1 fruit fly cellular context compared by ENCODE assay signal in the genomic region with DNA sequence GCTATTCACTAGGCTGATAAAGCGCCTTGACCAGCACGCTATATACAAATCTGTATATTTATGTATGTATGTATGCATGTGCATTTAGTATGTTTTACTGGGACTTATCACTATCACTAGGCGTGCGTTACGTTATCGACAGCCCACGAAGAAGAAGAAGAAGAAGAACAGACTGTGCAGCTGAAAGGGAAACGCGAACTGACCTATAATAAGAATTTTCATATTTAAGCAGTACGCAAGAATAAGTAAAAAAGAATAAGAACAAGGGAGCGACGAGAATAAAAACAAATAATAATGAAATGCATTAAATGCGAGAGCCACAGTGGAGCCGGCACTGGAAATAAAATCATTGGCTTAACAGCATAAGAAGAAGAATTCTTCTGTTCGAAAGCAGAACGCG.
TF ChIP-seq lines count a peak whose summit lies in the region.

No protein-coding gene starts in this region.

TF ChIP-seq in whole organism, prepupa, 60 proteins besides CTCF, POLR2A, EP300 and RAD21 (continued from another document):
- TF ChIP-seq CG8119 (GFP tag; IDR thresholded peaks at IDR 0.05; lab: Robert Waterston, UW) (0 out of 3 replicates have a peak, but pooled peaks have one; percentile 14), CG6163 (GFP tag; IDR thresholded peaks at IDR 0.05; lab: Robert Waterston, UW) (no peak), Sox102F (GFP tag; optimal IDR thresholded peaks at IDR 0.05; lab: Kevin White, UChicago) (no peak), dsx (GFP tag; optimal IDR thresholded peaks at IDR 0.05; lab: Kevin White, UChicago; ENCODE audit: poor library complexity, severe bottlenecking) (peak; percentile 22), fkh (GFP tag; optimal IDR thresholded peaks at IDR 0.05; lab: Kevin White, UChicago) (no peak), Ets96B (tag; optimal IDR thresholded peaks at IDR 0.05; lab: Kevin White, UChicago) (peak; percentile 30), Hr39 (GFP tag; optimal IDR thresholded peaks at IDR 0.05; lab: Kevin White, UChicago) (no peak), esn (GFP tag; optimal IDR thresholded peaks at IDR 0.05; lab: Kevin White, UChicago) (no peak), CG10669 (GFP tag; optimal IDR thresholded peaks at IDR 0.05; lab: Kevin White, UChicago) (peak; percentile 11), CG11902 (GFP tag; optimal IDR thresholded peaks at IDR 0.05; lab: Kevin White, UChicago) (no peak), CG11762 (GFP tag; optimal IDR thresholded peaks at IDR 0.05; lab: Kevin White, UChicago; ENCODE audit: insufficient read depth) (no peak), CG8319 (GFP tag; optimal IDR thresholded peaks at IDR 0.05; lab: Kevin White, UChicago) (no peak), CG9139 (GFP tag; optimal IDR thresholded peaks at IDR 0.05; lab: Kevin White, UChicago) (no peak), CG6792 (GFP tag; optimal IDR thresholded peaks at IDR 0.05; lab: Kevin White, UChicago) (no peak), CG7368 (GFP tag; optimal IDR thresholded peaks at IDR 0.05; lab: Kevin White, UChicago) (no peak), Ets21C (GFP tag; optimal IDR thresholded peaks at IDR 0.05; lab: Kevin White, UChicago) (no peak), Gug (GFP tag; IDR thresholded peaks at IDR 0.05; lab: Robert Waterston, UW) (0 out of 2 replicates have a peak, but pooled peaks have one; percentile 12), CG31627 (GFP tag; optimal IDR thresholded peaks at IDR 0.05; lab: Kevin White, UChicago) (no peak), Eip78C (GFP tag; lab: Kevin White, UChicago) (peak; percentile 49), svp (GFP tag; lab: Kevin White, UChicago) (peak; percentile 44), ss (GFP tag; optimal IDR thresholded peaks at IDR 0.05; lab: Kevin White, UChicago) (peak; percentile 56 to 62), achi (GFP tag; optimal IDR thresholded peaks at IDR 0.05; lab: Kevin White, UChicago) (no peak), CG6808 (GFP tag; optimal IDR thresholded peaks at IDR 0.05; lab: Kevin White, UChicago) (peak; percentile 45), cyc (GFP tag; optimal IDR thresholded peaks at IDR 0.05; lab: Kevin White, UChicago) (no peak), Blimp-1 (GFP tag; optimal IDR thresholded peaks at IDR 0.05; lab: Kevin White, UChicago) (no peak)
